Comparison of ENCODE assay signal across 1 fruit fly cellular context in the genomic region with DNA sequence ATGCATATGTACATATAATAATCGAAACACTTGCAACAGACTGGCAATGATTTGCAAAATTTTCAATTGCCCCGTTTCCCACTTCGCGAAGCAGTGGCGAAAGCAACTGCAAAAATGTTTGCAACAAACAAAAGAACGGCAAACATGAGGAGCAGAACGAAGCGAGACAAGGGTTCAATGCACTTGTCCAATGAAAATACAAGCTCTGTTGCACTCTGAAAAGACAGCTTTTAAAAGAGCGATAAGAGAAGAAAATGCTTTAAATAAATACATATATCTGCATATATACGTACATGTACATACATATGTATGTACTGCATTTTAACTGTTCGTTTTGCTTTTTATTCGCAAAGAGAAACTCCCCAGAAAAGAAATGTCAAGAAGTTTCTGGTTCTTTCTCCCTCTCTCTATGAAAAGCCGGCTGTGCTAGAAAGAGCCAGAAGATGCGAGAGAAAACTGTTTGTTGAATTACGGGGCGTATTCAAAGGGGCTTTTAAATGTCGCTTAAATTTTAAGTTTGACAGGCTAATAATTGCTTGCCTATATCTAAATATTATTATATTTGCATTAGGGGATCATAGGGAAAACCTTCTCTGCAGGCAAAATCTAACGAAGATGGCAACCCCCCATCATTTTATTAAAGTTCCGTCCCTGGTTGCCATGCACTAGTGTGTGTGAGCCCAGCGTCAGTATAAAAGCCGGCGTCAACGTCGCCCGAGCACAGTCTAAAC.
A peak's percentile ranks its signal among the peaks of the same experiment; 100 is the strongest.
TF ChIP-seq lines count a peak whose summit lies in the region.

Gene Hsp27 (plus strand): TSS at position 719 of the 731 bp plus-strand sequence.

TF ChIP-seq in whole organism, embryonic, 481 proteins besides CTCF, POLR2A, EP300 and RAD21 (continued from another document):
- peak; percentile 95 for TF ChIP-seq CG8290 (GFP tag; optimal IDR thresholded peaks at IDR 0.05; lab: Kevin White, UChicago)
- TF ChIP-seq CG8290 (tag; optimal IDR thresholded peaks at IDR 0.05; lab: Kevin White, UChicago): peak in 1 of 2 experiments; percentile 66
- TF ChIP-seq CG14965 (GFP tag; optimal IDR thresholded peaks at IDR 0.05; lab: Kevin White, UChicago; ENCODE audit: borderline replicate concordance): peak; percentile 61
- TF ChIP-seq Abd-B (GFP tag; optimal IDR thresholded peaks at IDR 0.05; lab: Kevin White, UChicago): peak; percentile 97
- TF ChIP-seq CG13287 (GFP tag; IDR thresholded peaks at IDR 0.05; lab: Robert Waterston, UW; ENCODE audit: partially characterized antibody): no peak; the same call in 1 of the 2 replicates
- TF ChIP-seq CG6272 (GFP tag; IDR thresholded peaks at IDR 0.05; lab: Robert Waterston, UW): peak; percentile 98
- no peak for TF ChIP-seq tna (GFP tag; IDR thresholded peaks at IDR 0.05; lab: Robert Waterston, UW; ENCODE audit: partially characterized antibody)
- TF ChIP-seq ERR (GFP tag; optimal IDR thresholded peaks at IDR 0.05; lab: Kevin White, UChicago): peak; percentile 89
- TF ChIP-seq CG13424 (tag; optimal IDR thresholded peaks at IDR 0.05; lab: Kevin White, UChicago): peak; percentile 95
- TF ChIP-seq lov (optimal IDR thresholded peaks at IDR 0.05; lab: Kevin White, UChicago): no peak
- peak; percentile 98 for TF ChIP-seq lov (GFP tag; IDR thresholded peaks at IDR 0.05; lab: Robert Waterston, UW)
- peak; percentile 98 for TF ChIP-seq chm (GFP tag; IDR thresholded peaks at IDR 0.05; lab: Robert Waterston, UW)
- TF ChIP-seq CG1233 (GFP tag; optimal IDR thresholded peaks at IDR 0.05; lab: Kevin White, UChicago): peak; percentile 97
- no peak for TF ChIP-seq CG6791 (GFP tag; IDR thresholded peaks at IDR 0.05; lab: Robert Waterston, UW; ENCODE audit: partially characterized antibody)
- peak; percentile 96 for TF ChIP-seq C15 (GFP tag; IDR thresholded peaks at IDR 0.05; lab: Robert Waterston, UW)
- TF ChIP-seq CG16863 (GFP tag; optimal IDR thresholded peaks at IDR 0.05; lab: Kevin White, UChicago): peak; percentile 87
- TF ChIP-seq Six4 (GFP tag; optimal IDR thresholded peaks at IDR 0.05; lab: Kevin White, UChicago): peak; percentile 97
- peak; percentile 99 for TF ChIP-seq Xbp1 (GFP tag; optimal IDR thresholded peaks at IDR 0.05; lab: Kevin White, UChicago)
- TF ChIP-seq mld (GFP tag; IDR thresholded peaks at IDR 0.05; lab: Robert Waterston, UW; ENCODE audit: partially characterized antibody): no peak
